Worm (Caenorhabditis elegans) whole organism, L4 larva: Measurements from ENCODE around the gene gln-5.
A peak's percentile ranks its signal among the peaks of the same experiment; 100 is the strongest.

Source experiments
- F10B5.3 ChIP-seq: sonication (generic microtip); optimal IDR thresholded peaks from 2 replicates; lab custom pipeline; 2016; ENCODE audit warnings: mild to moderate bottlenecking, missing genetic modification characterization, missing compliant biosample characterization
- F44E2.7 ChIP-seq: fragments of 200-800 bp; sonication (Bioruptor generic); IDR thresholded peaks from 2 replicates; pipeline ENCODE4 v2.1.2; 2022; ENCODE audit warnings: missing genetic modification characterization, missing compliant biosample characterization
- T20F7.1 ChIP-seq: fragments of 200-800 bp; sonication (Bioruptor generic); optimal IDR thresholded peaks from 2 replicates; lab custom pipeline; 2018; ENCODE audit warnings: mild to moderate bottlenecking, missing genetic modification characterization, missing compliant biosample characterization
- T26A8.4 ChIP-seq: fragments of 200-800 bp; sonication (Bioruptor generic); IDR thresholded peaks from 2 replicates; pipeline ENCODE4 v1.3.6; 2022; ENCODE audit warnings: missing genetic modification characterization, missing compliant biosample characterization
- Y105C5A.15 ChIP-seq: fragments of 200-800 bp; sonication (Bioruptor generic); IDR thresholded peaks from 2 replicates; pipeline ENCODE4 v1.3.6; 2022; ENCODE audit warnings: missing genetic modification characterization, missing compliant biosample characterization
- Y48G9A.11 ChIP-seq: fragments of 200-800 bp; sonication (Bioruptor generic); IDR thresholded peaks from 2 replicates; pipeline ENCODE4 v1.3.6; 2022; ENCODE audit warnings: missing genetic modification reagents, missing genetic modification characterization, missing compliant biosample characterization
- Y5F2A.4 ChIP-seq: fragments of 200-800 bp; sonication (Bioruptor generic); optimal IDR thresholded peaks from 2 replicates; lab custom pipeline; 2018; ENCODE audit warnings: mild to moderate bottlenecking, missing genetic modification characterization, missing compliant biosample characterization
- Y75B8A.6 ChIP-seq: fragments of 200-800 bp; sonication (Bioruptor generic); IDR thresholded peaks from 2 replicates; pipeline ENCODE4 v1.3.6; 2022; ENCODE audit warnings: missing genetic modification reagents, missing genetic modification characterization, missing compliant biosample characterization
- arid-1 ChIP-seq: fragments of 200-800 bp; sonication (Bioruptor generic); conservative IDR thresholded peaks from 2 replicates; pipeline ENCODE4 v1.3.6; 2022; ENCODE audit warnings: missing genetic modification reagents, missing genetic modification characterization, missing compliant biosample characterization
- ceh-28 ChIP-seq: fragments of 150-350 bp; optimal IDR thresholded peaks from 2 replicates; lab custom pipeline; 2014; ENCODE audit warnings: missing biosample characterization, missing genetic modification reagents, missing genetic modification characterization
- ceh-82 ChIP-seq: sonication (generic microtip); optimal IDR thresholded peaks from 2 replicates; lab custom pipeline; 2017; ENCODE audit warnings: missing biosample characterization, missing genetic modification characterization
- cey-2 ChIP-seq: sonication (generic microtip); optimal IDR thresholded peaks from 3 replicates; lab custom pipeline; 2017; ENCODE audit warnings: missing genetic modification characterization, mild to moderate bottlenecking, missing compliant biosample characterization, antibody characterized with exemption, borderline replicate concordance; ENCODE audit not compliant: insufficient read depth
- ctbp-1 ChIP-seq: fragments of 200-800 bp; sonication (Bioruptor generic); IDR thresholded peaks from 2 replicates; pipeline ENCODE4 v1.3.6; 2022; ENCODE audit warnings: missing genetic modification reagents, missing genetic modification characterization, missing compliant biosample characterization
- daf-19 ChIP-seq: fragments of 200-800 bp; sonication (Bioruptor generic); conservative IDR thresholded peaks from 2 replicates; pipeline ENCODE4 v1.3.6; 2022; ENCODE audit warnings: missing genetic modification characterization, missing compliant biosample characterization
- dmd-8 ChIP-seq: fragments of 200-800 bp; sonication (Bioruptor generic); IDR thresholded peaks from 2 replicates; pipeline ENCODE4 v1.3.6; 2022; ENCODE audit warnings: missing genetic modification characterization, missing compliant biosample characterization
- dmd-9 ChIP-seq: fragments of 200-800 bp; sonication (Bioruptor generic); IDR thresholded peaks from 2 replicates; pipeline ENCODE4 v1.3.6; 2022; ENCODE audit warnings: missing genetic modification reagents, missing genetic modification characterization, missing compliant biosample characterization
- dve-1 ChIP-seq: sonication (generic microtip); optimal IDR thresholded peaks from 2 replicates; lab custom pipeline; 2017; ENCODE audit warnings: antibody characterized with exemption, mild to moderate bottlenecking, missing genetic modification characterization, missing compliant biosample characterization; ENCODE audit not compliant: insufficient read depth
- egl-43 ChIP-seq: fragments of 200-800 bp; sonication (Bioruptor generic); IDR thresholded peaks from 2 replicates; pipeline ENCODE4 v1.3.6; 2022; ENCODE audit warnings: missing genetic modification reagents, missing genetic modification characterization, missing compliant biosample characterization
- fkh-10 ChIP-seq: fragments of 150-350 bp; optimal IDR thresholded peaks from 2 replicates; lab custom pipeline; 2014; ENCODE audit warnings: missing biosample characterization, missing genetic modification reagents, missing genetic modification characterization
- fos-1 ChIP-seq: fragments of 150-350 bp; optimal IDR thresholded peaks from 2 replicates; lab custom pipeline; 2014; ENCODE audit warnings: missing biosample characterization, missing genetic modification characterization
- gei-8 ChIP-seq: fragments of 200-800 bp; sonication (Bioruptor generic); optimal IDR thresholded peaks from 2 replicates; lab custom pipeline; 2018; ENCODE audit warnings: mild to moderate bottlenecking, missing genetic modification characterization, missing compliant biosample characterization
- hlh-11 ChIP-seq: fragments of 200-800 bp; sonication (Bioruptor generic); optimal IDR thresholded peaks from 2 replicates; lab custom pipeline; 2018; ENCODE audit warnings: mild to moderate bottlenecking, missing genetic modification characterization, missing compliant biosample characterization
- hlh-30 ChIP-seq: sonication (generic microtip); optimal IDR thresholded peaks from 2 replicates; lab custom pipeline; 2017; ENCODE audit warnings: antibody characterized with exemption, mild to moderate bottlenecking, missing genetic modification characterization, missing compliant biosample characterization; ENCODE audit not compliant: insufficient read depth
- jun-1 ChIP-seq: fragments of 150-350 bp; optimal IDR thresholded peaks from 2 replicates; lab custom pipeline; 2014; ENCODE audit warnings: missing biosample characterization, missing genetic modification reagents, missing genetic modification characterization
- lim-7 ChIP-seq: fragments of 200-800 bp; sonication (Bioruptor generic); IDR thresholded peaks from 2 replicates; pipeline ENCODE4 v1.3.6; 2022; ENCODE audit warnings: missing genetic modification characterization, missing compliant biosample characterization
- lin-29 ChIP-seq: fragments of 200-800 bp; sonication (Bioruptor generic); IDR thresholded peaks from 2 replicates; pipeline ENCODE4 v1.3.6; 2022; ENCODE audit warnings: missing genetic modification reagents, missing genetic modification characterization, missing compliant biosample characterization
- lin-38 ChIP-seq: fragments of 200-800 bp; sonication (Bioruptor generic); IDR thresholded peaks from 2 replicates; pipeline ENCODE4 v1.3.6; 2022; ENCODE audit warnings: missing genetic modification reagents, missing genetic modification characterization, missing compliant biosample characterization
- lin-39 ChIP-seq: fragments of 150-350 bp; optimal IDR thresholded peaks from 2 replicates; lab custom pipeline; 2014; ENCODE audit warnings: missing biosample characterization, missing genetic modification reagents, missing genetic modification characterization
- madf-9 ChIP-seq: fragments of 200-800 bp; sonication (Bioruptor generic); conservative IDR thresholded peaks from 2 replicates; pipeline ENCODE4 v1.3.6; 2022; ENCODE audit warnings: missing genetic modification reagents, missing genetic modification characterization, missing compliant biosample characterization
- mdl-1 ChIP-seq, 2 experiments: fragments of 150-350 bp in 1 of 2; sonication (generic microtip) in 1 of 2; optimal IDR thresholded peaks; 2 replicates each; lab custom pipeline; 2014 to 2017; ENCODE audit warnings: missing biosample characterization in 2 of 2, missing genetic modification characterization in 2 of 2
- mdt-29 ChIP-seq: fragments of 200-800 bp; sonication (Bioruptor generic); IDR thresholded peaks from 2 replicates; pipeline ENCODE4 v1.3.6; 2022; ENCODE audit warnings: missing genetic modification reagents, missing genetic modification characterization, missing compliant biosample characterization
- mes-2 ChIP-seq: sonication (generic microtip); optimal IDR thresholded peaks from 2 replicates; lab custom pipeline; 2016; ENCODE audit warnings: missing genotype, mild to moderate bottlenecking, missing genetic modification characterization, missing compliant biosample characterization; ENCODE audit not compliant: poor library complexity, severe bottlenecking
- nhr-11 ChIP-seq: fragments of 150-350 bp; optimal IDR thresholded peaks from 2 replicates; lab custom pipeline; 2014; ENCODE audit warnings: missing biosample characterization, missing genetic modification characterization
- nhr-25 ChIP-seq: sonication (generic microtip); optimal IDR thresholded peaks from 2 replicates; lab custom pipeline; 2017; ENCODE audit warnings: missing genetic modification characterization, mild to moderate bottlenecking, missing compliant biosample characterization, antibody characterized with exemption, moderate library complexity, borderline replicate concordance; ENCODE audit not compliant: insufficient read depth
- nhr-48 ChIP-seq: sonication (generic microtip); optimal IDR thresholded peaks from 2 replicates; lab custom pipeline; 2016; ENCODE audit warnings: mild to moderate bottlenecking, missing genetic modification characterization, missing compliant biosample characterization
- nhr-76 ChIP-seq: fragments of 150-350 bp; optimal IDR thresholded peaks from 2 replicates; lab custom pipeline; 2014; ENCODE audit warnings: missing biosample characterization, missing genetic modification characterization
- nhr-77 ChIP-seq: fragments of 150-350 bp; optimal IDR thresholded peaks from 2 replicates; lab custom pipeline; 2014; ENCODE audit warnings: missing biosample characterization, missing genetic modification characterization
- php-3 ChIP-seq: fragments of 200-800 bp; sonication (Bioruptor generic); IDR thresholded peaks from 2 replicates; pipeline ENCODE4 v1.3.6; 2022; ENCODE audit warnings: missing genetic modification reagents, missing genetic modification characterization, missing compliant biosample characterization
- pqm-1 ChIP-seq: sonication (generic microtip); optimal IDR thresholded peaks from 2 replicates; lab custom pipeline; 2017; ENCODE audit warnings: missing biosample characterization, missing genetic modification characterization
- saeg-2 ChIP-seq: fragments of 200-800 bp; sonication (Bioruptor generic); IDR thresholded peaks from 2 replicates; pipeline ENCODE4 v1.3.6; 2022; ENCODE audit warnings: missing genetic modification reagents, missing genetic modification characterization, missing compliant biosample characterization
- skn-1 ChIP-seq: fragments of 150-350 bp; optimal IDR thresholded peaks from 2 replicates; lab custom pipeline; 2014; ENCODE audit warnings: missing biosample characterization, missing genetic modification characterization
- spr-1 ChIP-seq: sonication (generic microtip); optimal IDR thresholded peaks from 2 replicates; lab custom pipeline; 2016; ENCODE audit warnings: mild to moderate bottlenecking, missing genetic modification characterization, missing compliant biosample characterization
- spr-3 ChIP-seq: fragments of 200-800 bp; sonication (Bioruptor generic); optimal IDR thresholded peaks from 2 replicates; lab custom pipeline; 2018; ENCODE audit warnings: mild to moderate bottlenecking, missing genetic modification characterization, missing compliant biosample characterization
- tag-97 ChIP-seq: fragments of 200-800 bp; sonication (Bioruptor generic); IDR thresholded peaks from 2 replicates; pipeline ENCODE4 v1.3.6; 2022; ENCODE audit warnings: missing genetic modification characterization, missing compliant biosample characterization
- tra-1 ChIP-seq: fragments of 200-800 bp; sonication (Bioruptor generic); IDR thresholded peaks from 2 replicates; pipeline ENCODE4 v1.3.6; 2022; ENCODE audit warnings: missing genetic modification reagents, missing genetic modification characterization, missing compliant biosample characterization
- unc-62 ChIP-seq, 3 experiments: fragments of 150-350 bp in 1 of 3; sonication (generic microtip); optimal IDR thresholded peaks in 2 of 3; peaks in 1 of 3; 1 replicate in 1 of 3; 2 replicates in 2 of 3; lab custom pipeline; 2014 to 2017; ENCODE audit warnings: missing biosample characterization in 3 of 3, missing genetic modification characterization in 3 of 3, missing genetic modification reagents in 3 of 3, missing genotype in 1 of 3
- zfp-2 ChIP-seq: sonication (generic microtip); optimal IDR thresholded peaks from 2 replicates; lab custom pipeline; 2016; ENCODE audit warnings: mild to moderate bottlenecking, missing genetic modification characterization, missing compliant biosample characterization
- zip-11 ChIP-seq: fragments of 200-800 bp; sonication (Bioruptor generic); IDR thresholded peaks from 2 replicates; pipeline ENCODE4 v1.3.6; 2022; ENCODE audit warnings: missing genetic modification characterization, missing compliant biosample characterization
- zip-2 ChIP-seq: fragments of 150-350 bp; optimal IDR thresholded peaks from 2 replicates; lab custom pipeline; 2014; ENCODE audit warnings: missing biosample characterization, missing genetic modification characterization

gln-5 gene

DNA sequence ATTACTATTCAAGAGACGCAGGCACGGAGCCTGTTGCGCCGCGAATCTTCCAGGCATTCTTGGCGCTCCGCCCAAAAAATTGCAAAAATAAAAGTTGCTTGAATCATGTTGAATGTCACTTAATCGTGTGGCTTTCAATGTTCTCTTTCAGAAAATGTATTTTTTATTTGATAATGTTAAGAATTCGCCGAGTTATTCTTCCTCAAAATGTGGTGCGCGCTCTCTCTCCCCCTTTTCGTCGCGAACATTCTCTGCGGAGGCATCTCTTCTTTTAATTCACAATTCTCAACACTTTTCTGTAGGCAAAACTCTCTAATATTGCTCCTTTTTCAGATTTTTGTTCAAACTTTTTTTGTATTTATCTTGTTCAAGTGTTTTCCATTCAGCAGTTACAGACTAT is 4.9 kb upstream of the gln-5 start (continued):
- peak; percentile 47 to 79 for TF ChIP-seq mdl-1 (tag; optimal IDR thresholded peaks at IDR 0.05; lab: Kevin White, UChicago)
- peak; percentile 31 to 97 for TF ChIP-seq unc-62 (GFP tag; optimal IDR thresholded peaks at IDR 0.05 in 1 of 2; lab: Kevin White, UChicago)
- no peak for TF ChIP-seq unc-62 (tag; optimal IDR thresholded peaks at IDR 0.05; lab: Kevin White, UChicago)
- TF ChIP-seq skn-1 (tag; lab: Kevin White, UChicago): peak; percentile 76
- TF ChIP-seq nhr-77: peak; percentile 98
- TF ChIP-seq Y75B8A.6 (GFP tag; lab: Robert Waterston, UW): peak; percentile 89
- peak; percentile 94 for TF ChIP-seq egl-43 (GFP tag; lab: Robert Waterston, UW)
- peak; percentile 86 for TF ChIP-seq zfp-2
- TF ChIP-seq daf-19 (GFP tag; lab: Robert Waterston, UW): peak; percentile 90
- TF ChIP-seq T26A8.4: peak; percentile 91
- peak; percentile 96 for TF ChIP-seq nhr-25 (tag; lab: Kevin White, UChicago)
- TF ChIP-seq fkh-10 (GFP tag; lab: Kevin White, UChicago): peak; percentile 99
- TF ChIP-seq hlh-11: peak; percentile 97
- TF ChIP-seq lin-39 (tag; lab: Kevin White, UChicago): peak; percentile 58
- peak; percentile 81 for TF ChIP-seq spr-3
- peak; percentile 85 for TF ChIP-seq hlh-30 (tag; lab: Kevin White, UChicago)
- peak; percentile 98 for TF ChIP-seq dve-1 (tag; lab: Kevin White, UChicago)
- peak; percentile 62 for TF ChIP-seq fos-1 (tag; lab: Kevin White, UChicago)
- TF ChIP-seq pqm-1 (tag; lab: Kevin White, UChicago): peak; percentile 36
- TF ChIP-seq madf-9 (GFP tag; lab: Robert Waterston, UW): peak; percentile 88
- peak; percentile 90 for TF ChIP-seq lin-38
- TF ChIP-seq nhr-11: peak; percentile 99
- 0 out of 2 replicates have a peak, but pooled peaks have one; percentile 57 for TF ChIP-seq F44E2.7
- peak; percentile 50; the same call in 1 of the 2 replicates for TF ChIP-seq Y105C5A.15 (GFP tag; lab: Robert Waterston, UW)
- peak; percentile 89 for TF ChIP-seq mes-2 (tag; lab: Kevin White, UChicago)
- peak; percentile 92 for TF ChIP-seq nhr-48 (tag; lab: Kevin White, UChicago)
- peak; percentile 100 for TF ChIP-seq mdt-29 (GFP tag; lab: Robert Waterston, UW)
- TF ChIP-seq lim-7 (GFP tag; lab: Robert Waterston, UW): no peak
- peak; percentile 55 for TF ChIP-seq Y5F2A.4 (GFP tag; lab: Kevin White, UChicago)
- TF ChIP-seq T20F7.1 (GFP tag; lab: Kevin White, UChicago): peak; percentile 90
- TF ChIP-seq ceh-28 (tag; lab: Kevin White, UChicago): peak; percentile 19
- TF ChIP-seq F10B5.3 (tag; lab: Kevin White, UChicago): peak; percentile 78
- peak; percentile 87 for TF ChIP-seq lin-29 (GFP tag; lab: Robert Waterston, UW)
- TF ChIP-seq zip-11 (GFP tag; lab: Robert Waterston, UW): 0 out of 2 replicates have a peak, but pooled peaks have one; percentile 24
- TF ChIP-seq Y48G9A.11 (GFP tag; lab: Robert Waterston, UW): peak; percentile 86
- TF ChIP-seq ctbp-1: peak; percentile 88
- TF ChIP-seq arid-1 (GFP tag; lab: Robert Waterston, UW): peak; percentile 75
- no peak for TF ChIP-seq ceh-82 (tag; lab: Kevin White, UChicago)
- no peak for TF ChIP-seq dmd-8 (GFP tag; lab: Robert Waterston, UW)
- TF ChIP-seq dmd-9: peak; percentile 92
- peak; percentile 91 for TF ChIP-seq jun-1
- no peak for TF ChIP-seq tag-97 (GFP tag; lab: Robert Waterston, UW)
- TF ChIP-seq php-3 (GFP tag; lab: Robert Waterston, UW): peak; percentile 55
- TF ChIP-seq gei-8 (GFP tag; lab: Kevin White, UChicago): peak; percentile 91
- TF ChIP-seq saeg-2 (GFP tag; lab: Robert Waterston, UW): peak; percentile 88
- peak; percentile 92 for TF ChIP-seq spr-1
- peak; percentile 88 for TF ChIP-seq zip-2 (tag; lab: Kevin White, UChicago)
- peak; percentile 78 for TF ChIP-seq nhr-76 (tag; lab: Kevin White, UChicago)
- TF ChIP-seq cey-2 (tag; lab: Kevin White, UChicago): no peak
- TF ChIP-seq tra-1 (GFP tag; lab: Robert Waterston, UW): peak; percentile 97
